Worm (Caenorhabditis elegans) whole organism, mixed stage, embryonic: ENCODE results near the gene C46C2.5.

ENCODE experiments used
- M03D4.4 ChIP-seq: sonication (generic microtip); optimal IDR thresholded peaks from 2 replicates; lab custom pipeline; 2017; ENCODE audit warnings: mild to moderate bottlenecking, missing genetic modification characterization, missing compliant biosample characterization
- bed-3 ChIP-seq: fragments of 200-800 bp; sonication (Bioruptor generic); optimal IDR thresholded peaks from 3 replicates; lab custom pipeline; 2018; ENCODE audit warnings: mild to moderate bottlenecking, missing genetic modification characterization, moderate library complexity, missing compliant biosample characterization
- blmp-1 ChIP-seq: fragments of 150-350 bp; optimal IDR thresholded peaks from 2 replicates; lab custom pipeline; 2014; ENCODE audit warnings: missing biosample characterization, missing genetic modification characterization
- ceh-39 ChIP-seq: fragments of 150-350 bp; optimal IDR thresholded peaks from 2 replicates; lab custom pipeline; 2014; ENCODE audit warnings: missing biosample characterization, missing genetic modification characterization
- ceh-43 ChIP-seq: fragments of 200-800 bp; sonication (Bioruptor generic); optimal IDR thresholded peaks from 2 replicates; lab custom pipeline; 2018; ENCODE audit warnings: mild to moderate bottlenecking, missing genetic modification characterization, moderate library complexity, missing compliant biosample characterization
- ceh-83 ChIP-seq: fragments of 200-800 bp; sonication (Bioruptor generic); optimal IDR thresholded peaks from 2 replicates; lab custom pipeline; 2018; ENCODE audit warnings: mild to moderate bottlenecking, missing genetic modification characterization, missing compliant biosample characterization
- ces-1 ChIP-seq: fragments of 150-350 bp; optimal IDR thresholded peaks from 2 replicates; lab custom pipeline; 2014; ENCODE audit warnings: missing biosample characterization, missing genetic modification reagents, missing genetic modification characterization
- cnd-1 ChIP-seq: fragments of 200-800 bp; sonication (Bioruptor generic); optimal IDR thresholded peaks from 2 replicates; lab custom pipeline; 2018; ENCODE audit warnings: mild to moderate bottlenecking, missing genetic modification characterization, missing compliant biosample characterization
- drap-1 ChIP-seq: fragments of 200-800 bp; sonication (Bioruptor generic); optimal IDR thresholded peaks from 3 replicates; lab custom pipeline; 2018; ENCODE audit warnings: mild to moderate bottlenecking, missing genetic modification characterization, missing compliant biosample characterization
- elt-1 ChIP-seq: sonication (generic microtip); optimal IDR thresholded peaks from 2 replicates; lab custom pipeline; 2017; ENCODE audit warnings: missing genetic modification characterization, mild to moderate bottlenecking, missing compliant biosample characterization, antibody characterized with exemption, moderate library complexity, borderline replicate concordance; ENCODE audit not compliant: insufficient read depth
- elt-3 ChIP-seq: fragments of 150-350 bp; optimal IDR thresholded peaks from 2 replicates; lab custom pipeline; 2014; ENCODE audit warnings: missing biosample characterization, missing genetic modification characterization
- flh-1 ChIP-seq: fragments of 200-800 bp; sonication (Bioruptor generic); optimal IDR thresholded peaks from 2 replicates; lab custom pipeline; 2018; ENCODE audit warnings: mild to moderate bottlenecking, missing genetic modification characterization, moderate library complexity, missing compliant biosample characterization
- ham-2 ChIP-seq: fragments of 200-800 bp; sonication (Bioruptor generic); optimal IDR thresholded peaks from 2 replicates; lab custom pipeline; 2018; ENCODE audit warnings: mild to moderate bottlenecking, missing genetic modification characterization, missing compliant biosample characterization
- hlh-1 ChIP-seq: fragments of 150-350 bp; optimal IDR thresholded peaks from 2 replicates; lab custom pipeline; 2014; ENCODE audit warnings: missing biosample characterization, missing genetic modification reagents, missing genetic modification characterization
- lin-13 ChIP-seq: fragments of 150-350 bp; optimal IDR thresholded peaks from 2 replicates; lab custom pipeline; 2014; ENCODE audit warnings: missing biosample characterization, missing genetic modification characterization
- lin-32 ChIP-seq: fragments of 200-800 bp; sonication (Bioruptor generic); optimal IDR thresholded peaks from 2 replicates; lab custom pipeline; 2018; ENCODE audit warnings: mild to moderate bottlenecking, missing genetic modification characterization, missing compliant biosample characterization
- mep-1 ChIP-seq: fragments of 150-350 bp; optimal IDR thresholded peaks from 2 replicates; lab custom pipeline; 2017; ENCODE audit warnings: missing biosample characterization, missing genetic modification reagents, missing genetic modification characterization, inconsistent platforms
- mls-2 ChIP-seq: sonication (generic microtip); optimal IDR thresholded peaks from 2 replicates; lab custom pipeline; 2016; ENCODE audit warnings: mild to moderate bottlenecking, missing genetic modification characterization, moderate library complexity, missing compliant biosample characterization
- nhr-12 ChIP-seq: fragments of 150-350 bp; optimal IDR thresholded peaks from 2 replicates; lab custom pipeline; 2014; ENCODE audit warnings: missing biosample characterization, missing genetic modification characterization
- nhr-237 ChIP-seq: fragments of 150-350 bp; optimal IDR thresholded peaks from 2 replicates; lab custom pipeline; 2014; ENCODE audit warnings: missing biosample characterization, missing genetic modification characterization
- nhr-28 ChIP-seq: fragments of 150-350 bp; optimal IDR thresholded peaks from 2 replicates; lab custom pipeline; 2014; ENCODE audit warnings: missing biosample characterization, missing genetic modification characterization
- nhr-76 ChIP-seq: sonication (generic microtip); optimal IDR thresholded peaks from 2 replicates; lab custom pipeline; 2017; ENCODE audit warnings: missing biosample characterization, missing genetic modification characterization
- pha-4 ChIP-seq: fragments of 150-350 bp; optimal IDR thresholded peaks from 2 replicates; lab custom pipeline; 2018; ENCODE audit warnings: missing biosample characterization, missing genetic modification reagents, missing genetic modification characterization
- sem-2 ChIP-seq: fragments of 200-800 bp; sonication (Bioruptor generic); optimal IDR thresholded peaks from 2 replicates; lab custom pipeline; 2018; ENCODE audit warnings: mild to moderate bottlenecking, missing genetic modification characterization, missing compliant biosample characterization
- snpc-4 ChIP-seq: fragments of 150-350 bp; optimal IDR thresholded peaks from 2 replicates; lab custom pipeline; 2014; ENCODE audit warnings: missing biosample characterization, missing genetic modification characterization
- sptf-1 ChIP-seq: sonication (generic microtip); optimal IDR thresholded peaks from 2 replicates; lab custom pipeline; 2017; ENCODE audit warnings: mild to moderate bottlenecking, missing genetic modification characterization, moderate library complexity, missing compliant biosample characterization
- tbx-8 ChIP-seq: fragments of 200-800 bp; sonication (Bioruptor generic); optimal IDR thresholded peaks from 2 replicates; lab custom pipeline; 2018; ENCODE audit warnings: mild to moderate bottlenecking, missing genetic modification characterization, moderate library complexity, missing compliant biosample characterization
- unc-120 ChIP-seq: sonication (generic microtip); optimal IDR thresholded peaks from 2 replicates; lab custom pipeline; 2017; ENCODE audit warnings: missing genetic modification characterization, missing compliant biosample characterization; ENCODE audit not compliant: poor library complexity, severe bottlenecking
- unc-39 ChIP-seq: fragments of 150-350 bp; optimal IDR thresholded peaks from 2 replicates; lab custom pipeline; 2014; ENCODE audit warnings: missing biosample characterization, missing genetic modification characterization
- unc-62 ChIP-seq: fragments of 150-350 bp; optimal IDR thresholded peaks from 2 replicates; lab custom pipeline; 2014; ENCODE audit warnings: missing biosample characterization, missing genetic modification reagents, missing genetic modification characterization
- zip-8 ChIP-seq: fragments of 150-350 bp; optimal IDR thresholded peaks from 2 replicates; lab custom pipeline; 2014; ENCODE audit warnings: missing biosample characterization, missing genetic modification characterization
- ztf-11 ChIP-seq: fragments of 150-350 bp; optimal IDR thresholded peaks from 2 replicates; lab custom pipeline; 2014; ENCODE audit warnings: missing biosample characterization, missing genetic modification characterization

Gene C46C2.5

DNA sequence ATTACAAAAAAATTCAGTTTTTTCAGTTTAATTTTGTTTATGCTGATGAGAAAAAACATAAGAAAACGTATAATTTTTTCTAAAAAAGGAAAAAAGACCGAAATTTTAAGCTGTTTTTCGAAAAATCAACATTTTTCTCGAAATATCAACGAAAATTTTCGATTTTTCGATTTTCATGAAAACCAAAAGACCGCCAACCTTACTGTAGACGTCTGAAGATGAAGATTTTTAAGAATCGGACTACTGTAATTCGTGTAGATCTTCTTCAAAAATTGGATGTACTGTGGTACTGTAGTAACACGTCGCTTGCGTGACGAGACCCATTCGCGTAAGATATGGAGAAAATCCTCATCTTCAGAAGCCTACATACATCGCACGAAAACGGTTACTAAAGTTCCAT, 18.4 kb upstream of the C46C2.5 start:
- no peak for TF ChIP-seq flh-1 (GFP tag; lab: Kevin White, UChicago)
- TF ChIP-seq drap-1 (GFP tag; lab: Kevin White, UChicago): no peak
- TF ChIP-seq ces-1 (GFP tag; lab: Kevin White, UChicago): no peak

DNA sequence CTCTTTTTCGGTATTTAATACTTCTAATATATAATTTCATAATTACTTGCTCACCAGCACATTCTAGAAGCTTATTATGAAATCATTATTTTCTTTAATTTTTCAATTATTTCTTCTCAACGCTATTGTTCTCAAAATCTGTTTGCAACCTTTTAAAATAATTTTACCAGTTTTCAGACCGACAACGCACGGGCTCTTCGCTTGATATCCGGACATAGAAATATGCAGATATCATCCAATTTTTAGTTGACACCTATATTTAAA, 7.4 kb upstream of the C46C2.5 start, which contains the start of gene wnk-1:
TSS of gene wnk-1 (plus strand) at position 165 of the 264 bp plus-strand sequence.
- TF ChIP-seq tbx-8 (GFP tag; lab: Kevin White, UChicago): no peak
- no peak for TF ChIP-seq blmp-1 (tag; lab: Kevin White, UChicago)
- no peak for TF ChIP-seq bed-3 (GFP tag; lab: Kevin White, UChicago)
- TF ChIP-seq unc-120 (tag; lab: Kevin White, UChicago): no peak
- no peak for TF ChIP-seq nhr-237 (tag; lab: Kevin White, UChicago)
- TF ChIP-seq lin-32: no peak
- TF ChIP-seq sptf-1 (tag; lab: Kevin White, UChicago): no peak
- no peak for TF ChIP-seq elt-1 (tag; lab: Kevin White, UChicago)
- no peak for TF ChIP-seq ham-2 (GFP tag; lab: Kevin White, UChicago)
- TF ChIP-seq unc-62: no peak
- TF ChIP-seq M03D4.4: no peak

DNA sequence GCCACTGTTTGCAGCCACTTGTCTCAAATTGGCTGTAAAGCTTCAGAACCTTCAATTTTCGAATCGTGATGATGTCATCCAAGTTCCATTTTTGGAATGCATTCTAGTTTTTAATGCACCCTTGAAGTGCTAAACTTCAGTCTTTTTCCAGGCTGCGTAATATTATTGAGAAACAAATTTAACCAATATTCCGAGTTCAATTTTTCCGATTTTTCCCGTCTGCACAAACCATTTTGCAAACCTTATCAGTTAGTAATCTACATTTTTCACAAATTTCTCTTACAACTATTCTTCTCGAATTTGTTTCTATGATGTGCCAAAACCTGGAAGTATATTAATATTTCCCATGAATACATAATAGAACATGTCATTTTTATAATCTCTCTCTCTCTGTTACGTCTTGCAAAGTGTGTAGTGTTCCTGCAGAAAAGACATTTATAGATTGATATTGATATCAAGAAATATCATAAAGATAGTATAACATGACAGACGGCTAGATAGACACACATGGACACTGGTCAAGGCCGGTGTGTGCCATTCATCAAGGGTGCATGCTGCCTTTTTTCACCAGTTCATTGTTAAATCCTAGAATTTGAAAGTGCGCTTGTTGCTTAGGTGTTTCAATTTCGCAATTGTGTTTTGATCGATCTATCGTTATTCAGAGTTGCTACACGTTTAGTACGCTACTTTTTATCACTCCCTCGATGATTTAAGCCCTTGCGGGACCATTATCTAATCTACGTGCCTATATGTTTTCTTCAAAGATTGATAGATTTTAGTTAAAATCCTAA, 6.9 kb upstream of the C46C2.5 start:
- no peak for TF ChIP-seq ceh-39 (tag; lab: Kevin White, UChicago)
- no peak for TF ChIP-seq unc-120 (tag; lab: Kevin White, UChicago)
- TF ChIP-seq ces-1 (GFP tag; lab: Kevin White, UChicago): no peak
- TF ChIP-seq ceh-83: no peak
- TF ChIP-seq nhr-28: no peak
- TF ChIP-seq elt-3 (tag; lab: Kevin White, UChicago): no peak
- no peak for TF ChIP-seq M03D4.4
- no peak for TF ChIP-seq unc-62
- TF ChIP-seq snpc-4 (tag; lab: Kevin White, UChicago): no peak
- no peak for TF ChIP-seq sptf-1 (tag; lab: Kevin White, UChicago)

DNA sequence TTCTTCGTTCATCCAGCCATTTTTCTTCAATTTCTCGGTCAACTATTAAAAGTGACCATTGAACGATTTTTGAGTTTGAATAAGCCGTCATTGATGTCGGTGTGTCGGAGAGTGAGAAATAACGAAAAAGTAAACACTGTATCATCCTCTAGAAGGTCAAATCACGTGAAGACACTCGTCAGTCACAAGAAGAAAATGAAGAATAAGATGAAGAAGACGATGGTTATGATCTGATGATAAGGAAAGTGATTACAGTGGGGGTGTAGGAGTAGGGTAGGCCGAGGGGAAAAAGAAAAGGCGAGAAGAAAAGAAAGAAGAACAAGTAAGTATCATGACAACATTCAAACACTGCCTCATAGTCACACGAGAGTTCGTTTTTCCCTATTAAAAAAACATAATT, 5.7 kb upstream of the C46C2.5 start:
- TF ChIP-seq ceh-83 (no peak), cnd-1 (tag; lab: Kevin White, UChicago) (no peak), elt-3 (tag; lab: Kevin White, UChicago) (peak; percentile 43)
- TF ChIP-seq, all 35 proteins: peak for 1

DNA sequence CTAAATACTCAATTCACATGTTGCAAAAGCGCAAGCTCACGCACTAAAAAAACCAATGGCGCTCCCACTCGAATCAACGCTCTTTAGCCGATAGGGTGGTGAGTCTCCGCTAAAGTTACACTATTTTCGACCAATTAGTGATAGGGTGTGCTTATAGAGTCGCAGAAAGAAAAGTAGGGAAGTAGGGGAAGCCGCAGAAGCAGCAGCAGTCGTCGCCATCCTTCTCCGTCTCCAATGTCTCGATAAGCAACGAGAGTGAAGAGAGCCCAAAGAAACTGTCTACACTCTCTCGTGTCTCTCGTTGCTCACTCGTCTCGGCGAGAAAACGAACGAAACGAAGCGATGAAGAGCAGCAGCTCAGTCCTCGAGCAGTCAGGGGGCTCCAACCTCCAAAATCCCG, 4.3 kb upstream of the C46C2.5 start:
- TF ChIP-seq ham-2 (GFP tag; lab: Kevin White, UChicago) (peak; percentile 45), elt-3 (tag; lab: Kevin White, UChicago) (no peak), M03D4.4 (no peak), pha-4 (tag; lab: Kevin White, UChicago) (peak; percentile 64), lin-13 (tag; lab: Kevin White, UChicago) (no peak), drap-1 (GFP tag; lab: Kevin White, UChicago) (no peak), sptf-1 (tag; lab: Kevin White, UChicago) (peak; percentile 42), nhr-28 (no peak), mep-1 (tag; lab: Kevin White, UChicago) (peak; percentile 33), flh-1 (GFP tag; lab: Kevin White, UChicago) (no peak), ceh-43 (no peak), ceh-39 (tag; lab: Kevin White, UChicago) (no peak), blmp-1 (tag; lab: Kevin White, UChicago) (no peak), lin-32 (no peak), mls-2 (tag; lab: Kevin White, UChicago) (peak; percentile 32), nhr-76 (tag; lab: Kevin White, UChicago) (no peak), bed-3 (GFP tag; lab: Kevin White, UChicago) (no peak), nhr-12 (tag; lab: Kevin White, UChicago) (no peak), unc-62 (peak; percentile 23), unc-39 (tag; lab: Kevin White, UChicago) (no peak), ces-1 (GFP tag; lab: Kevin White, UChicago) (peak; percentile 79), hlh-1 (peak; percentile 58), sem-2 (GFP tag; lab: Kevin White, UChicago) (no peak), unc-120 (tag; lab: Kevin White, UChicago) (peak; percentile 96), ceh-83 (no peak), snpc-4 (tag; lab: Kevin White, UChicago) (no peak), zip-8 (tag; lab: Kevin White, UChicago) (no peak), ztf-11 (tag; lab: Kevin White, UChicago) (no peak), cnd-1 (tag; lab: Kevin White, UChicago) (no peak)
